Worm (Caenorhabditis elegans) whole organism, L1 larva: ENCODE data around the gene ZC204.13.

ENCODE experiments used
- F16B12.6 ChIP-seq: fragments of 150-350 bp; optimal IDR thresholded peaks from 2 replicates; lab custom pipeline; 2014; ENCODE audit warnings: missing biosample characterization, missing genetic modification characterization
- aha-1 ChIP-seq: fragments of 150-350 bp; optimal IDR thresholded peaks from 2 replicates; lab custom pipeline; 2014; ENCODE audit warnings: missing biosample characterization, missing genetic modification characterization
- alr-1 ChIP-seq: fragments of 200-800 bp; sonication (Bioruptor generic); optimal IDR thresholded peaks from 2 replicates; lab custom pipeline; 2018; ENCODE audit warnings: borderline replicate concordance, mild to moderate bottlenecking, missing genetic modification characterization, missing compliant biosample characterization
- aly-2 ChIP-seq: fragments of 150-350 bp; optimal IDR thresholded peaks from 2 replicates; lab custom pipeline; 2014; ENCODE audit warnings: missing biosample characterization, missing genetic modification characterization
- ceh-63 ChIP-seq: fragments of 200-800 bp; sonication (Bioruptor generic); optimal IDR thresholded peaks from 2 replicates; lab custom pipeline; 2018; ENCODE audit warnings: mild to moderate bottlenecking, missing genetic modification characterization, missing compliant biosample characterization
- ceh-8 ChIP-seq: fragments of 200-800 bp; sonication (Bioruptor generic); optimal IDR thresholded peaks from 2 replicates; lab custom pipeline; 2018; ENCODE audit warnings: mild to moderate bottlenecking, missing genetic modification characterization, moderate library complexity, missing compliant biosample characterization
- ceh-82 ChIP-seq, 3 experiments: fragments of 150-350 bp in 1 of 3; sonication (generic microtip) in 2 of 3; optimal IDR thresholded peaks; 2 replicates each; lab custom pipeline; 2014 to 2017; ENCODE audit warnings: missing biosample characterization in 3 of 3, missing genetic modification characterization in 3 of 3
- ces-1 ChIP-seq: fragments of 150-350 bp; optimal IDR thresholded peaks from 2 replicates; lab custom pipeline; 2014; ENCODE audit warnings: missing biosample characterization, missing genetic modification reagents, missing genetic modification characterization
- dsc-1 ChIP-seq: sonication (generic microtip); optimal IDR thresholded peaks from 2 replicates; lab custom pipeline; 2016; ENCODE audit warnings: mild to moderate bottlenecking, missing genetic modification characterization, missing compliant biosample characterization
- efl-3 ChIP-seq: fragments of 200-800 bp; sonication (Bioruptor generic); optimal IDR thresholded peaks from 2 replicates; lab custom pipeline; 2018; ENCODE audit warnings: mild to moderate bottlenecking, missing genetic modification characterization, missing compliant biosample characterization
- elt-2 ChIP-seq: sonication (generic microtip); optimal IDR thresholded peaks from 2 replicates; lab custom pipeline; 2016; ENCODE audit warnings: missing genetic modification characterization, mild to moderate bottlenecking, inconsistent platforms, missing compliant biosample characterization, missing genetic modification reagents
- ets-5 ChIP-seq: fragments of 200-800 bp; sonication (Bioruptor generic); IDR thresholded peaks from 2 replicates; pipeline ENCODE4 v1.3.6; 2022; ENCODE audit warnings: missing genetic modification characterization, missing compliant biosample characterization
- fkh-8 ChIP-seq: sonication (generic microtip); optimal IDR thresholded peaks from 2 replicates; lab custom pipeline; 2016; ENCODE audit warnings: mild to moderate bottlenecking, missing genetic modification characterization, missing compliant biosample characterization
- jun-1 ChIP-seq: fragments of 150-350 bp; optimal IDR thresholded peaks from 2 replicates; lab custom pipeline; 2014; ENCODE audit warnings: missing biosample characterization, missing genetic modification reagents, missing genetic modification characterization
- lin-14 ChIP-seq: fragments of 200-800 bp; sonication (Bioruptor generic); optimal IDR thresholded peaks from 2 replicates; lab custom pipeline; 2018; ENCODE audit warnings: mild to moderate bottlenecking, missing genetic modification characterization, moderate library complexity, missing compliant biosample characterization
- lir-3 ChIP-seq: sonication (generic microtip); optimal IDR thresholded peaks from 2 replicates; lab custom pipeline; 2016; ENCODE audit warnings: mild to moderate bottlenecking, missing genetic modification characterization, moderate library complexity, missing compliant biosample characterization; ENCODE audit not compliant: poor library complexity
- mab-9 ChIP-seq: fragments of 200-800 bp; sonication (Bioruptor generic); IDR thresholded peaks from 2 replicates; pipeline ENCODE4 v1.3.6; 2022; ENCODE audit warnings: missing genetic modification reagents, missing genetic modification characterization, missing compliant biosample characterization
- mep-1 ChIP-seq: fragments of 150-350 bp; optimal IDR thresholded peaks from 2 replicates; lab custom pipeline; 2014; ENCODE audit warnings: missing biosample characterization, missing genetic modification characterization
- nhr-12 ChIP-seq: sonication (generic microtip); optimal IDR thresholded peaks from 2 replicates; lab custom pipeline; 2017; ENCODE audit warnings: missing biosample characterization, missing genetic modification characterization
- nhr-28 ChIP-seq: fragments of 150-350 bp; optimal IDR thresholded peaks from 2 replicates; lab custom pipeline; 2014; ENCODE audit warnings: missing biosample characterization, missing genetic modification characterization
- nhr-47 ChIP-seq: sonication (generic microtip); optimal IDR thresholded peaks from 2 replicates; lab custom pipeline; 2016; ENCODE audit warnings: mild to moderate bottlenecking, missing genetic modification characterization, moderate library complexity, missing compliant biosample characterization
- nhr-71 ChIP-seq: sonication (generic microtip); optimal IDR thresholded peaks from 2 replicates; lab custom pipeline; 2016; ENCODE audit warnings: mild to moderate bottlenecking, missing genetic modification characterization, moderate library complexity, missing compliant biosample characterization
- nhr-77 ChIP-seq: fragments of 150-350 bp; optimal IDR thresholded peaks from 2 replicates; lab custom pipeline; 2014; ENCODE audit warnings: missing biosample characterization, missing genetic modification characterization
- nhr-84 ChIP-seq: sonication (generic microtip); optimal IDR thresholded peaks from 2 replicates; lab custom pipeline; 2017; ENCODE audit warnings: missing biosample characterization, missing genetic modification characterization
- nhr-90 ChIP-seq: sonication (generic microtip); optimal IDR thresholded peaks from 2 replicates; lab custom pipeline; 2016; ENCODE audit warnings: mild to moderate bottlenecking, missing genetic modification characterization, missing compliant biosample characterization; ENCODE audit not compliant: poor library complexity
- pag-3 ChIP-seq: sonication (generic microtip); optimal IDR thresholded peaks from 2 replicates; lab custom pipeline; 2017; ENCODE audit warnings: missing genetic modification characterization, mild to moderate bottlenecking, missing compliant biosample characterization, antibody characterized with exemption, borderline replicate concordance; ENCODE audit not compliant: insufficient read depth
- sptf-1 ChIP-seq: fragments of 150-350 bp; optimal IDR thresholded peaks from 2 replicates; lab custom pipeline; 2014; ENCODE audit warnings: missing biosample characterization, missing genetic modification characterization
- swsn-7 ChIP-seq: sonication (generic microtip); optimal IDR thresholded peaks from 2 replicates; lab custom pipeline; 2016; ENCODE audit warnings: missing genetic modification characterization, missing compliant biosample characterization
- tbx-2 ChIP-seq: sonication (generic microtip); optimal IDR thresholded peaks from 2 replicates; lab custom pipeline; 2016; ENCODE audit warnings: missing genetic modification characterization, missing compliant biosample characterization
- unc-130 ChIP-seq: fragments of 150-350 bp; optimal IDR thresholded peaks from 2 replicates; lab custom pipeline; 2017; ENCODE audit warnings: missing biosample characterization, missing genetic modification characterization, inconsistent platforms
- unc-62 ChIP-seq: fragments of 150-350 bp; optimal IDR thresholded peaks from 2 replicates; lab custom pipeline; 2014; ENCODE audit warnings: missing biosample characterization, missing genetic modification reagents, missing genetic modification characterization
- xbp-1 ChIP-seq: sonication (generic microtip); optimal IDR thresholded peaks from 2 replicates; lab custom pipeline; 2016; ENCODE audit warnings: missing genetic modification characterization, missing compliant biosample characterization
- zip-4 ChIP-seq: fragments of 200-800 bp; sonication (Bioruptor generic); optimal IDR thresholded peaks from 2 replicates; lab custom pipeline; 2018; ENCODE audit warnings: mild to moderate bottlenecking, missing genetic modification characterization, moderate library complexity, missing compliant biosample characterization
- ztf-11 ChIP-seq, 2 experiments: sonication (generic microtip); optimal IDR thresholded peaks; 2 replicates each; lab custom pipeline; 2016 to 2017; ENCODE audit warnings: missing genetic modification characterization in 2 of 2, missing biosample characterization in 1 of 2, missing compliant biosample characterization in 1 of 2

Gene ZC204.13

DNA sequence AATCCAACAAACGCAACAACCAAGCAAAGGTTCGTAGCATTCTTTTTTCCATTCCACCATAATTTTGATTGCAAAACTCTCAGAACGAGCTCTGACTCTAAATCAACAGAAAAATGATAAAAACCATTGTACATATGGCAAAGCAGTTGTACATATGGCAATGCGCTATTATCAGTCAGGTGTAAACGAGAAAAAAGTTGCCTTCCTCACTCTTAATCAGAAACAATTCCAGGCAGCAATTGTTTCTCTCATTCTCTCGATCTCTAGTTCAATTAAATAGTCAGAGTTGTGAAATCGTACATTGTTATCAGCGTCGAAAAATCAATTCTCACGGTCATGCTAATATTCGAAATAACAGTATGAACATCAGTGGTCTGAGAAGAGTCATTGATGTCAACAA is 39.0 kb downstream of the ZC204.13 start (continued):
- no peak for TF ChIP-seq aly-2 (tag; lab: Kevin White, UChicago)
- TF ChIP-seq ceh-8 (GFP tag; lab: Kevin White, UChicago) = no peak
- no peak for TF ChIP-seq F16B12.6 (tag; lab: Kevin White, UChicago)

ce11 chrII:1621180-1621579 is 39.6 kb downstream of the ZC204.13 start, which contains the start of gene fbxa-158:
Gene fbxa-158, minus strand, starts transcription at chrII:1621280.
- TF ChIP-seq tbx-2 (tag; lab: Kevin White, UChicago) (no peak), pag-3 (tag; lab: Kevin White, UChicago) (no peak), sptf-1 (tag; lab: Kevin White, UChicago) (no peak), efl-3 (GFP tag; lab: Kevin White, UChicago) (no peak), ztf-11 (tag; optimal IDR thresholded peaks at IDR 0.05; lab: Kevin White, UChicago) (no peak), elt-2 (tag; lab: Kevin White, UChicago) (no peak), ces-1 (GFP tag; lab: Kevin White, UChicago) (no peak), lin-14 (GFP tag; lab: Kevin White, UChicago) (no peak), lir-3 (tag; lab: Kevin White, UChicago) (no peak), F16B12.6 (tag; lab: Kevin White, UChicago) (no peak), aha-1 (tag; lab: Kevin White, UChicago) (no peak), alr-1 (tag; lab: Kevin White, UChicago) (no peak), xbp-1 (no peak), nhr-84 (no peak), ceh-82 (tag; optimal IDR thresholded peaks at IDR 0.05; lab: Kevin White, UChicago) (no peak), nhr-47 (tag; lab: Kevin White, UChicago) (no peak), nhr-12 (no peak)

DNA sequence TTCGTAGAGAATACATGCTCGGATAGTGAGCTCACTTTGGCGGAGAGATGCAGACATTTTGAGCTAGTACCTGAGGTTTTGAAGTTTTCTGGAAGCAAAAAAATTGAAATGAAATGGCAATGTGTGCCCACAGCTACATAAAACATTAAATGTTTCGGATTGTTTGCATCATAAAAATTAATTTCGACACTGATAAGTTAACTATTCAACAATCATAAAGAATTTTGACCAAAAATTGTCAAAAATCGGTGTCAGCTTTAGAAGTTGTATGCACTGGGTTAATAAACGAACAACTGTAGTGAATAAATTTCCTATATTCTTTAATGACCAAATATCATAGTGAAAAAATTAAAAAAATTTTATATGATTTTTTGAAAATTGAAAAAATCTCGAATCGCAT is 41.8 kb downstream of the ZC204.13 start, which contains the start of gene fbxa-166:
TSS of gene fbxa-166 (minus strand) at position 101 of the 400 bp plus-strand sequence.
- no peak for TF ChIP-seq pag-3 (tag; lab: Kevin White, UChicago)
- TF ChIP-seq zip-4 (GFP tag; lab: Kevin White, UChicago) = no peak
- no peak for TF ChIP-seq mab-9
- no peak for TF ChIP-seq dsc-1 (tag; lab: Kevin White, UChicago)
- no peak for TF ChIP-seq nhr-90 (tag; lab: Kevin White, UChicago)
- no peak for TF ChIP-seq nhr-77 (tag; lab: Kevin White, UChicago)
- TF ChIP-seq unc-130 (tag; lab: Kevin White, UChicago) = no peak
- no peak for TF ChIP-seq ceh-63 (GFP tag; lab: Kevin White, UChicago)
- TF ChIP-seq nhr-71 (tag; lab: Kevin White, UChicago) = no peak
- no peak for TF ChIP-seq jun-1 (tag; lab: Kevin White, UChicago)
- no peak for TF ChIP-seq lir-3 (tag; lab: Kevin White, UChicago)
- TF ChIP-seq ces-1 (GFP tag; lab: Kevin White, UChicago) = no peak
- no peak for TF ChIP-seq unc-62

- TF ChIP-seq mep-1 (tag; lab: Kevin White, UChicago) (no peak), efl-3 (GFP tag; lab: Kevin White, UChicago) (no peak), fkh-8 (tag; lab: Kevin White, UChicago) (no peak), nhr-71 (tag; lab: Kevin White, UChicago) (no peak), ets-5 (GFP tag; lab: Robert Waterston, UW) (no peak), nhr-12 (no peak), ceh-8 (GFP tag; lab: Kevin White, UChicago) (no peak), nhr-28 (tag; lab: Kevin White, UChicago) (no peak), swsn-7 (tag; lab: Kevin White, UChicago) (no peak)
Measured at ce11 chrII:1616382-1616781, 44.4 kb downstream of the ZC204.13 start, which contains the start of gene fbxa-165. Gene fbxa-165, minus strand, starts transcription at chrII:1616482.
